Worm (Caenorhabditis elegans) whole organism, early embryonic: ENCODE data around the gene brap-2.

Experiments
- ama-1 ChIP-seq: fragments of 150-350 bp; optimal IDR thresholded peaks from 2 replicates; lab custom pipeline; 2014
- pes-1 ChIP-seq: fragments of 200-800 bp; sonication (Bioruptor generic); IDR thresholded peaks from 2 replicates; pipeline ENCODE4 v1.3.6; 2022; ENCODE audit warnings: missing genetic modification reagents, missing genetic modification characterization, missing compliant biosample characterization

DNA sequence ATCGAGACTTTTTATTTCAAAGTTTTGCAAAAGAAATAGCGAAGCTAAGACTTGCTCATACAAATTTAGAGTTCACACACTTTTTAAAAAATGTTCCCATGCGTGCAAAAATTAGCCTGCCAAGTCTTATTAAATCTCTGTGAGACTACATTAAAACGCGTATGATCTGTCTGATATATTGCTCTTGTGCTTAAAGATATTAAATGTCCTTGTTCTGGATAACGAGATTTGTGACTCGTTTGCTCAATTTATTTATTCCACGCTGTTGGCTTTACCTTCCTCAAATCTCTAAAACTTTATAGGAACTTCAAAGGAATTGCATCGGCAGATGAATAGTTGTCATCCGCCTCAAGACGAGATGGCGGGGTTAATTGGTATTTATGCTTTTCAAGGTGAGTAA lies 37.6 kb downstream of the brap-2 start, which contains the start of gene srg-69:
- no peak for TF ChIP-seq ama-1 (lab: Kevin White, UChicago)
- TF ChIP-seq pes-1 (GFP tag; lab: Robert Waterston, UW): no peak
